Worm (Caenorhabditis elegans) whole organism, L1 larva: Measurements from ENCODE around the gene syf-3.

Source experiments
- Y116A8C.19 ChIP-seq: sonication (generic microtip); optimal IDR thresholded peaks from 2 replicates; lab custom pipeline; 2016; ENCODE audit warnings: missing compliant biosample characterization, missing genetic modification characterization, borderline replicate concordance
- alr-1 ChIP-seq: fragments of 200-800 bp; sonication (Bioruptor generic); optimal IDR thresholded peaks from 2 replicates; lab custom pipeline; 2018; ENCODE audit warnings: borderline replicate concordance, mild to moderate bottlenecking, missing genetic modification characterization, missing compliant biosample characterization
- ama-1 ChIP-seq: fragments of 150-350 bp; optimal IDR thresholded peaks from 2 replicates; lab custom pipeline; 2014
- blmp-1 ChIP-seq: fragments of 150-350 bp; optimal IDR thresholded peaks from 2 replicates; lab custom pipeline; 2014; ENCODE audit warnings: missing biosample characterization, missing genetic modification characterization
- ceh-8 ChIP-seq: fragments of 200-800 bp; sonication (Bioruptor generic); optimal IDR thresholded peaks from 2 replicates; lab custom pipeline; 2018; ENCODE audit warnings: mild to moderate bottlenecking, missing genetic modification characterization, moderate library complexity, missing compliant biosample characterization
- ceh-82 ChIP-seq, 3 experiments: fragments of 150-350 bp in 1 of 3; sonication (generic microtip) in 2 of 3; optimal IDR thresholded peaks; 2 replicates each; lab custom pipeline; 2014 to 2017; ENCODE audit warnings: missing biosample characterization in 3 of 3, missing genetic modification characterization in 3 of 3
- ceh-90 ChIP-seq: sonication (generic microtip); optimal IDR thresholded peaks from 2 replicates; lab custom pipeline; 2016; ENCODE audit warnings: missing genetic modification characterization, missing compliant biosample characterization
- dpl-1 ChIP-seq, 3 experiments: fragments of 150-350 bp in 2 of 3; sonication (generic microtip) in 1 of 3; optimal IDR thresholded peaks; 2 replicates each; lab custom pipeline; 2014 to 2017; ENCODE audit warnings: missing biosample characterization in 3 of 3, missing genetic modification characterization in 3 of 3, missing genetic modification reagents in 3 of 3
- dsc-1 ChIP-seq: sonication (generic microtip); optimal IDR thresholded peaks from 2 replicates; lab custom pipeline; 2016; ENCODE audit warnings: mild to moderate bottlenecking, missing genetic modification characterization, missing compliant biosample characterization
- efl-1 ChIP-seq, 4 experiments: fragments of 150-350 bp; optimal IDR thresholded peaks in 3 of 4; peaks in 1 of 4; 1 replicate in 1 of 4; 2 replicates in 3 of 4; lab custom pipeline; 2014; ENCODE audit warnings: missing biosample characterization in 2 of 4, missing genetic modification characterization in 2 of 4, missing genetic modification reagents in 2 of 4
- fkh-10 ChIP-seq: sonication (generic microtip); optimal IDR thresholded peaks from 2 replicates; lab custom pipeline; 2017; ENCODE audit warnings: missing biosample characterization, missing genetic modification reagents, missing genetic modification characterization
- fkh-8 ChIP-seq: sonication (generic microtip); optimal IDR thresholded peaks from 2 replicates; lab custom pipeline; 2016; ENCODE audit warnings: mild to moderate bottlenecking, missing genetic modification characterization, missing compliant biosample characterization
- fos-1 ChIP-seq: fragments of 150-350 bp; optimal IDR thresholded peaks from 2 replicates; lab custom pipeline; 2014; ENCODE audit warnings: missing biosample characterization, missing genetic modification characterization
- hlh-4 ChIP-seq: sonication (generic microtip); optimal IDR thresholded peaks from 2 replicates; lab custom pipeline; 2016; ENCODE audit warnings: mild to moderate bottlenecking, missing genetic modification characterization, missing compliant biosample characterization
- irx-1 ChIP-seq: sonication (generic microtip); optimal IDR thresholded peaks from 2 replicates; lab custom pipeline; 2016; ENCODE audit warnings: missing genetic modification characterization, missing compliant biosample characterization
- isw-1 ChIP-seq: fragments of 200-800 bp; sonication (Bioruptor generic); IDR thresholded peaks from 2 replicates; pipeline ENCODE4 v1.3.6; 2022; ENCODE audit warnings: missing genetic modification characterization, missing compliant biosample characterization
- lin-13 ChIP-seq: fragments of 150-350 bp; optimal IDR thresholded peaks from 2 replicates; lab custom pipeline; 2014; ENCODE audit warnings: missing biosample characterization, missing genetic modification reagents, missing genetic modification characterization
- lin-14 ChIP-seq: fragments of 200-800 bp; sonication (Bioruptor generic); optimal IDR thresholded peaks from 2 replicates; lab custom pipeline; 2018; ENCODE audit warnings: mild to moderate bottlenecking, missing genetic modification characterization, moderate library complexity, missing compliant biosample characterization
- lin-15B ChIP-seq: fragments of 150-350 bp; sonication (generic microtip); optimal IDR thresholded peaks from 3 replicates; lab custom pipeline; 2014; ENCODE audit warnings: missing biosample characterization, missing genetic modification characterization
- lin-35 ChIP-seq, 2 experiments: fragments of 150-350 bp; optimal IDR thresholded peaks; 2 replicates each; lab custom pipeline; 2014; ENCODE audit warnings: missing biosample characterization in 2 of 2, missing genetic modification characterization in 2 of 2, missing genetic modification reagents in 2 of 2
- lsy-2 ChIP-seq, 2 experiments: fragments of 150-350 bp; optimal IDR thresholded peaks; 2 replicates each; lab custom pipeline; 2014; ENCODE audit warnings: missing biosample characterization in 2 of 2, missing genetic modification characterization in 2 of 2
- mdl-1 ChIP-seq, 2 experiments: fragments of 150-350 bp; optimal IDR thresholded peaks; 2 replicates each; lab custom pipeline; 2014 to 2017; ENCODE audit warnings: missing biosample characterization in 2 of 2, missing genetic modification characterization in 2 of 2, inconsistent platforms in 1 of 2
- mep-1 ChIP-seq: fragments of 150-350 bp; optimal IDR thresholded peaks from 2 replicates; lab custom pipeline; 2014; ENCODE audit warnings: missing biosample characterization, missing genetic modification characterization
- nhr-19 ChIP-seq: fragments of 200-800 bp; sonication (Bioruptor generic); conservative IDR thresholded peaks from 2 replicates; pipeline ENCODE4 v1.3.6; 2022; ENCODE audit warnings: missing genetic modification characterization, missing compliant biosample characterization
- nhr-47 ChIP-seq: sonication (generic microtip); optimal IDR thresholded peaks from 2 replicates; lab custom pipeline; 2016; ENCODE audit warnings: mild to moderate bottlenecking, missing genetic modification characterization, moderate library complexity, missing compliant biosample characterization
- nhr-71 ChIP-seq: sonication (generic microtip); optimal IDR thresholded peaks from 2 replicates; lab custom pipeline; 2016; ENCODE audit warnings: mild to moderate bottlenecking, missing genetic modification characterization, moderate library complexity, missing compliant biosample characterization
- nhr-85 ChIP-seq: sonication (generic microtip); peaks from one replicate; lab custom pipeline; 2016; ENCODE audit warnings: missing genetic modification characterization, inconsistent platforms, missing compliant biosample characterization
- nhr-90 ChIP-seq: sonication (generic microtip); optimal IDR thresholded peaks from 2 replicates; lab custom pipeline; 2016; ENCODE audit warnings: mild to moderate bottlenecking, missing genetic modification characterization, missing compliant biosample characterization; ENCODE audit not compliant: poor library complexity
- pag-3 ChIP-seq: sonication (generic microtip); optimal IDR thresholded peaks from 2 replicates; lab custom pipeline; 2017; ENCODE audit warnings: missing genetic modification characterization, mild to moderate bottlenecking, missing compliant biosample characterization, antibody characterized with exemption, borderline replicate concordance; ENCODE audit not compliant: insufficient read depth
- pqm-1 ChIP-seq: sonication (generic microtip); optimal IDR thresholded peaks from 3 replicates; lab custom pipeline; 2017; ENCODE audit warnings: missing biosample characterization, missing genetic modification characterization
- rnt-1 ChIP-seq: sonication (generic microtip); optimal IDR thresholded peaks from 2 replicates; lab custom pipeline; 2016; ENCODE audit warnings: mild to moderate bottlenecking, missing genetic modification characterization, moderate library complexity, missing compliant biosample characterization
- snu-23 ChIP-seq: sonication (generic microtip); optimal IDR thresholded peaks from 2 replicates; lab custom pipeline; 2016; ENCODE audit warnings: missing genetic modification characterization, missing compliant biosample characterization
- swsn-7 ChIP-seq: sonication (generic microtip); optimal IDR thresholded peaks from 2 replicates; lab custom pipeline; 2016; ENCODE audit warnings: missing genetic modification characterization, missing compliant biosample characterization
- tbx-2 ChIP-seq: sonication (generic microtip); optimal IDR thresholded peaks from 2 replicates; lab custom pipeline; 2016; ENCODE audit warnings: missing genetic modification characterization, missing compliant biosample characterization
- tlp-1 ChIP-seq: fragments of 150-350 bp; optimal IDR thresholded peaks from 2 replicates; lab custom pipeline; 2014; ENCODE audit warnings: missing biosample characterization, missing genetic modification characterization
- unc-130 ChIP-seq: fragments of 150-350 bp; optimal IDR thresholded peaks from 2 replicates; lab custom pipeline; 2017; ENCODE audit warnings: missing biosample characterization, missing genetic modification characterization, inconsistent platforms
- unc-86 ChIP-seq: sonication (generic microtip); optimal IDR thresholded peaks from 2 replicates; lab custom pipeline; 2016; ENCODE audit warnings: missing genetic modification characterization, missing compliant biosample characterization
- xbp-1 ChIP-seq: sonication (generic microtip); optimal IDR thresholded peaks from 2 replicates; lab custom pipeline; 2016; ENCODE audit warnings: missing genetic modification characterization, missing compliant biosample characterization

Gene syf-3

ce11 chrV:5963092-5963491 lies 23.3 kb downstream of the syf-3 start:
- no peak for TF ChIP-seq tlp-1 (tag; lab: Kevin White, UChicago)
- no peak for TF ChIP-seq ceh-90 (tag; lab: Kevin White, UChicago)
- TF ChIP-seq lsy-2 (tag; optimal IDR thresholded peaks at IDR 0.05; lab: Kevin White, UChicago), result no peak
- no peak for TF ChIP-seq xbp-1 (tag; lab: Kevin White, UChicago)
- TF ChIP-seq rnt-1, result no peak
- TF ChIP-seq isw-1, result no peak
- no peak for TF ChIP-seq ama-1 (lab: Kevin White, UChicago)
- no peak for TF ChIP-seq nhr-47
- TF ChIP-seq lin-15B, result no peak
- TF ChIP-seq pqm-1, result no peak
- TF ChIP-seq tbx-2 (tag; lab: Kevin White, UChicago), result no peak
- no peak for TF ChIP-seq nhr-71 (tag; lab: Kevin White, UChicago)
- TF ChIP-seq nhr-19 (GFP tag; lab: Robert Waterston, UW), result no peak
- no peak for TF ChIP-seq hlh-4 (tag; lab: Kevin White, UChicago)
- TF ChIP-seq, all 84 proteins: peak for 0

- TF ChIP-seq blmp-1 (tag; lab: Kevin White, UChicago) (peak; percentile 40), pag-3 (no peak), mep-1 (tag; lab: Kevin White, UChicago) (peak; percentile 11), swsn-7 (peak; percentile 19), snu-23 (peak; percentile 45), dsc-1 (tag; lab: Kevin White, UChicago) (peak; percentile 1), fos-1 (tag; lab: Kevin White, UChicago) (no peak), efl-1 (optimal IDR thresholded peaks at IDR 0.05; lab: Kevin White, UChicago) (peak; percentile 52 to 55), efl-1 (GFP tag; optimal IDR thresholded peaks at IDR 0.05 in 1 of 2; lab: Kevin White, UChicago) (peak in 1 of 2 experiments; percentile 28), alr-1 (tag; lab: Kevin White, UChicago) (no peak), unc-130 (tag; lab: Kevin White, UChicago) (peak; percentile 15), nhr-85 (tag; lab: Kevin White, UChicago) (peak; percentile 4), lin-35 (GFP tag; optimal IDR thresholded peaks at IDR 0.05; lab: Kevin White, UChicago) (peak in 1 of 2 experiments; percentile 22), pqm-1 (no peak), nhr-71 (tag; lab: Kevin White, UChicago) (peak; percentile 16), rnt-1 (peak; percentile 2), Y116A8C.19 (tag; lab: Kevin White, UChicago) (no peak), lin-13 (no peak), dpl-1 (GFP tag; optimal IDR thresholded peaks at IDR 0.05; lab: Kevin White, UChicago) (peak in 1 of 3 experiments; percentile 34), isw-1 (no peak), lin-14 (peak; percentile 67), lsy-2 (tag; optimal IDR thresholded peaks at IDR 0.05; lab: Kevin White, UChicago) (peak; percentile 5 to 37), mdl-1 (tag; optimal IDR thresholded peaks at IDR 0.05; lab: Kevin White, UChicago) (no peak)
- TF ChIP-seq, all 84 proteins: peak for 14
These were observed 23.9 kb downstream of the syf-3 start, which contains the start of gene pcm-1 for ce11 chrV:5963696-5964095. Gene pcm-1, minus strand, starts transcription at chrV:5963882.

ce11 chrV:5964658-5965178 lies 24.9 kb downstream of the syf-3 start:
- TF ChIP-seq nhr-71 (tag; lab: Kevin White, UChicago) (peak; percentile 27), irx-1 (tag; lab: Kevin White, UChicago) (no peak), fkh-8 (tag; lab: Kevin White, UChicago) (peak; percentile 20), ceh-82 (tag; optimal IDR thresholded peaks at IDR 0.05; lab: Kevin White, UChicago) (peak in 1 of 3 experiments; percentile 4), swsn-7 (peak; percentile 11), nhr-47 (peak; percentile 4), unc-86 (tag; lab: Kevin White, UChicago) (no peak), lin-14 (peak; percentile 76), nhr-90 (tag; lab: Kevin White, UChicago) (no peak), pag-3 (peak; percentile 41), snu-23 (peak; percentile 1), ama-1 (lab: Kevin White, UChicago) (no peak), ceh-8 (GFP tag; lab: Kevin White, UChicago) (no peak), efl-1 (optimal IDR thresholded peaks at IDR 0.05; lab: Kevin White, UChicago) (peak in 1 of 2 experiments; percentile 24), efl-1 (GFP tag; optimal IDR thresholded peaks at IDR 0.05 in 1 of 2; lab: Kevin White, UChicago) (peak; percentile 14 to 16), rnt-1 (peak; percentile 44), tlp-1 (tag; lab: Kevin White, UChicago) (no peak), fkh-10 (GFP tag; lab: Kevin White, UChicago) (peak; percentile 13)
